Worm (Caenorhabditis elegans): ENCODE data around the gene otpl-4.
"Not testable (repeated sequence)": the region's sequence is repeated elsewhere in the genome, so short reads cannot be mapped to it uniquely, and the experiment has no call there.

Gene otpl-4

DNA sequence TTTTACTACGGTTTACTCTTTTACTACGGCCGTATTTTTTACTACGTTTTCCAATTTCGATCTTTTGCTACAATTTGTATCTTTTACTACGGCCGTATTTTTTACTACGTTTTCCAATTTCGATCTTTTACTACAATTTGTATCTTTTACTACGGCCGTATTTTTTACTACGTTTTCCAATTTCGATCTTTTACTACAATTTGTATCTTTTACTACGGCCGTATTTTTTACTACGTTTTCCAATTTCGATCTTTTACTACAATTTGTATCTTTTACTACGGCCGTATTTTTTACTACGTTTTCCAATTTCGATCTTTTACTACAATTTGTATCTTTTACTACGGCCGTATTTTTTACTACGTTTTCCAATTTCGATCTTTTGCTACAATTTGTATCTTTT lies 37.6 kb downstream of the otpl-4 start, which contains the start of gene F25G6.1:
Gene F25G6.1, plus strand, starts transcription at position 301 of the 400 bp plus-strand sequence.
- not testable (repeated sequence) for TF ChIP-seq W03F9.2, dao-5, him-1 (tag; optimal IDR thresholded peaks at IDR 0.05)

ce11 chrV:8580961-8581360 lies 43.8 kb downstream of the otpl-4 start, which contains the start of gene C10B5.1:
TSS of gene C10B5.1 (plus strand) at chrV:8581261.
- TF ChIP-seq dao-5 (tag; optimal IDR thresholded peaks at IDR 0.05) = no peak
- no peak for TF ChIP-seq W03F9.2 (tag; optimal IDR thresholded peaks at IDR 0.05)
- no peak for TF ChIP-seq him-1 (tag; optimal IDR thresholded peaks at IDR 0.05)

- TF ChIP-seq dao-5 (tag; optimal IDR thresholded peaks at IDR 0.05) (no peak), him-1 (tag; optimal IDR thresholded peaks at IDR 0.05) (no peak), W03F9.2 (tag; optimal IDR thresholded peaks at IDR 0.05) (no peak)
Measured at ce11 chrV:8586472-8586871, 49.3 kb downstream of the otpl-4 start.

- TF ChIP-seq him-1 (tag; optimal IDR thresholded peaks at IDR 0.05) (no peak), dao-5 (tag; optimal IDR thresholded peaks at IDR 0.05) (no peak), W03F9.2 (tag; optimal IDR thresholded peaks at IDR 0.05) (no peak)
Measured at ce11 chrV:8586920-8587319, 49.8 kb downstream of the otpl-4 start.

DNA sequence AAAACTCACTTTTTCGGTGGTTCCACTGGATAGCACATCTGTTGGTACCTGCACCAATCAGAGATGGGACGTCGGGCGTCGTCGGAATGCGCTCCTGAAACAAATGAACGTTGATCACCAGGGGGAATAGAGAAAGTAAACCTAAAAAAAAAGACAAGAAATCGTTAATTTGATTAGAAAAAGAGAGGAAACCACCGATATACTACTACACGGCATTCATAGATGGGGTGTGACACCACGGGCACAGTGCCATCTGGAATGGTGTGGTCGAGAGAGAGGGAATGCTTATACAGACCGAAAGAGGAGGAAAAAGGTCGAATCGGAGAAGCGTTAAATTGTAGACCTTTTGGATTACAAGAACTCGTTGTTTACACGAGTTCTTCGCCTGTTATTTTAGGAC lies 50.9 kb downstream of the otpl-4 start, which contains the start of gene C10B5.3:
Gene C10B5.3, minus strand, starts transcription at position 101 of the 400 bp plus-strand sequence.
- TF ChIP-seq him-1 (tag; optimal IDR thresholded peaks at IDR 0.05) (no peak), dao-5 (tag; optimal IDR thresholded peaks at IDR 0.05) (no peak), W03F9.2 (tag; optimal IDR thresholded peaks at IDR 0.05) (no peak)

Data from whole organism, L4/young adult.